Fruit fly (Drosophila melanogaster): ENCODE data around the gene Hipk.

The Hipk gene

DNA sequence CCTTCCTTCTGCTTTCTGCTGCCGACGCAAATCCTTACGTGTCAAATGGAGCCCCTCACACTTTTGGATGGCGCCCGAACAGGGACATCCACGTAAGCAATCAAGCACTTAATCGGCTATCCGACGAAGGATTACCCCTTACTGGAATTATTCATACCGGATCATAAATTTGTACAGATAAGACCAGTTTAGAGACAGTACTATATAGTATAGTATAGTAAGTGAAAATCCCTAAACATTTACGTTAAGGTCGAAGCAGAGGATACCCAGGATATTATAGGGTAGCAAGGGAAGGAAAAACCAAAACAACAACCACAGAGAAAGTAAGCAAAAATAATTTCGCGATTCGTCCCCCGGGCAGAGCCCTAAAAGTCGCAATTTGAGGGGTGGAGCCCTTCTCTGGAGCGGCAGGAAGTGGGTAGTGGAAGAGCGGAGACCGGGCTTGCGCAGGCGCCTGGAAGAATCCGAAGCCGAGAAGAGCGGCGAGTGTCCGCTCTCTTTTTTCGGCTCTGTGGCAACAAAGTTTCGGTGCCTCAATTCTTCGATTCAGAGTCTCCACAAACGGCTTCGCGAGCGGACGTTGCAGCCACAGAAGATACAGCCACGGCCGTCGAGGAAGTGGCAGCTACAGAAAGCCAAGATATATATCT lies 2.8 kb downstream of the Hipk start (continued):
- peak; percentile 37 for TF ChIP-seq odd (GFP tag; optimal IDR thresholded peaks at IDR 0.05)
- TF ChIP-seq mirr (GFP tag; optimal IDR thresholded peaks at IDR 0.05): peak; percentile 19
- TF ChIP-seq CG3847 (GFP tag; IDR thresholded peaks at IDR 0.05): peak; percentile 67
- TF ChIP-seq Neu2 (GFP tag; optimal IDR thresholded peaks at IDR 0.05; ENCODE audit: borderline replicate concordance): no peak
- peak; percentile 48 for TF ChIP-seq ssp (GFP tag; IDR thresholded peaks at IDR 0.05)
- TF ChIP-seq NfI (GFP tag; optimal IDR thresholded peaks at IDR 0.05): peak; percentile 63
- peak; percentile 39; the same call in 1 of the 2 replicates for TF ChIP-seq MBD-R2 (GFP tag; IDR thresholded peaks at IDR 0.05)
- peak; percentile 59; the same call in 1 of the 2 replicates for TF ChIP-seq cas (GFP tag; IDR thresholded peaks at IDR 0.05)
- peak; percentile 24 for TF ChIP-seq CG18262 (tag; optimal IDR thresholded peaks at IDR 0.05)
- TF ChIP-seq Dp (GFP tag; optimal IDR thresholded peaks at IDR 0.05): no peak
- TF ChIP-seq emc (GFP tag; optimal IDR thresholded peaks at IDR 0.05): peak; percentile 10
- TF ChIP-seq ranshi (GFP tag; IDR thresholded peaks at IDR 0.05): peak; percentile 73
- peak; percentile 28 for TF ChIP-seq Hmx (GFP tag; optimal IDR thresholded peaks at IDR 0.05)
- TF ChIP-seq Poxn (GFP tag; IDR thresholded peaks at IDR 0.05): 0 out of 2 replicates have a peak, but pooled peaks have one; percentile 9
- TF ChIP-seq Chrac-16 (GFP tag; optimal IDR thresholded peaks at IDR 0.05): peak; percentile 55
- TF ChIP-seq CG12155 (GFP tag; optimal IDR thresholded peaks at IDR 0.05): peak; percentile 60
- TF ChIP-seq bsh (GFP tag; optimal IDR thresholded peaks at IDR 0.05): peak; percentile 19 to 68
- peak; percentile 42 for TF ChIP-seq CG10209 (GFP tag; optimal IDR thresholded peaks at IDR 0.05)
- TF ChIP-seq Hmr (GFP tag; optimal IDR thresholded peaks at IDR 0.05): peak; percentile 87
- no peak for TF ChIP-seq kay (GFP tag; optimal IDR thresholded peaks at IDR 0.05)
- TF ChIP-seq slbo (GFP tag; IDR thresholded peaks at IDR 0.05): peak; percentile 86
- TF ChIP-seq CG30431 (GFP tag; optimal IDR thresholded peaks at IDR 0.05): no peak
- TF ChIP-seq CG15011 (GFP tag; optimal IDR thresholded peaks at IDR 0.05): peak; percentile 66
- TF ChIP-seq Oli (tag; optimal IDR thresholded peaks at IDR 0.05): peak; percentile 63
- TF ChIP-seq CG3163 (GFP tag; optimal IDR thresholded peaks at IDR 0.05): peak; percentile 47
- TF ChIP-seq salm (tag; optimal IDR thresholded peaks at IDR 0.05): no peak
- TF ChIP-seq dysf (GFP tag; IDR thresholded peaks at IDR 0.05): peak; percentile 80
- peak; percentile 55 for TF ChIP-seq Deaf1 (tag; optimal IDR thresholded peaks at IDR 0.05)
- TF ChIP-seq Dad (GFP tag; optimal IDR thresholded peaks at IDR 0.05): peak; percentile 56
- no peak for TF ChIP-seq CG3065 (GFP tag; optimal IDR thresholded peaks at IDR 0.05)
- peak; percentile 39 for TF ChIP-seq pum (GFP tag; optimal IDR thresholded peaks at IDR 0.05)
- 0 out of 2 replicates have a peak, but pooled peaks have one; percentile 21 for TF ChIP-seq Rx (GFP tag; IDR thresholded peaks at IDR 0.05)
- TF ChIP-seq Mrtf (GFP tag; IDR thresholded peaks at IDR 0.05): 0 out of 3 replicates have a peak, but pooled peaks have one; percentile 4
- TF ChIP-seq CG11723 (GFP tag; optimal IDR thresholded peaks at IDR 0.05): no peak
- TF ChIP-seq CG17568 (GFP tag; optimal IDR thresholded peaks at IDR 0.05): peak; percentile 1
- TF ChIP-seq CG8944 (GFP tag; optimal IDR thresholded peaks at IDR 0.05): peak; percentile 15
- TF ChIP-seq crp (GFP tag; optimal IDR thresholded peaks at IDR 0.05): no peak

DNA sequence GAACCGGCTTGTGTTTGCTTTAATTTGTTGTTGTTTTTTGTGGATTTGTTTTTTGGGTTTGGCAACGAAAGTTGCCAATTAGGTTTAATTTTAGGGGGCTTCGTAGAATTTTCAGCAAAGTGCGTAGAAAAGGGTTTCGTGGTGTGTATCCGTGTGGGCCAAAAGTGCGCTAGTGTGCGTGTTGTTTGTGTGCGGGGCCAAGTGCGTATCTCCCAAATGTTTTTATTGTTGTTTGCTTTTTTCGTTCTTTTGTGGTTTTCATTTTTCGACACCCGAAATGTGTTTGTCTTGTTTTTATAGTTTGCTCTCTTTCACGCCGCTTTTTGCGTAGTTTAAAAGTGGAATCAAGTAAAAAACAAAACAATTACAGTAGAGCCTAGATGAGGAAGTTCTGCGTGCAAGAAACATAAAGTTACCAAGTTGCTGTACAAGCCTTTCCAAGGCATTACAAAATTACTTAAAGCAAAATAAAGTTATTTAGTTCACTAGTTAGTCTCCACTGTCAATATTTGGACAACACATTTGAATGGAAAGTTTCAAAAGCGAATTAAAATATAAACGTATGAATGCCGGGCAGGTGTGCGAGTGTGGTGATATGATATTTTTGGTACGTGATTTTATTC lies 4.1 kb downstream of the Hipk start:
- TF ChIP-seq twi (tag; optimal IDR thresholded peaks at IDR 0.05): peak; percentile 9
- no peak for TF ChIP-seq kni (GFP tag; optimal IDR thresholded peaks at IDR 0.05)
- TF ChIP-seq jumu (GFP tag; optimal IDR thresholded peaks at IDR 0.05): peak; percentile 71
- peak; percentile 87 for TF ChIP-seq CG34376 (GFP tag; optimal IDR thresholded peaks at IDR 0.05)
- peak; percentile 36 for TF ChIP-seq CG3838 (GFP tag; optimal IDR thresholded peaks at IDR 0.05)
- no peak for TF ChIP-seq h (optimal IDR thresholded peaks at IDR 0.05)
- TF ChIP-seq Oli (tag; optimal IDR thresholded peaks at IDR 0.05): peak; percentile 54
- TF ChIP-seq sob (GFP tag; IDR thresholded peaks at IDR 0.05): peak; percentile 86
- no peak for TF ChIP-seq hkb (optimal IDR thresholded peaks at IDR 0.05)
- peak; percentile 61 for TF ChIP-seq hkb (GFP tag; IDR thresholded peaks at IDR 0.05)
- TF ChIP-seq CG6765 (GFP tag; optimal IDR thresholded peaks at IDR 0.05): peak; percentile 63
- peak; percentile 70 for TF ChIP-seq CG10274 (GFP tag; optimal IDR thresholded peaks at IDR 0.05)
- TF ChIP-seq CG18476 (GFP tag; optimal IDR thresholded peaks at IDR 0.05): peak; percentile 16
- peak; percentile 36; the same call in 1 of the 2 replicates for TF ChIP-seq CG10959 (GFP tag; IDR thresholded peaks at IDR 0.05)
- peak; percentile 49 for TF ChIP-seq CG3163 (GFP tag; optimal IDR thresholded peaks at IDR 0.05)
- no peak for TF ChIP-seq fd96Cb (tag; optimal IDR thresholded peaks at IDR 0.05)

Measured in whole organism, embryonic.